Fruit fly (Drosophila melanogaster): ENCODE results near the gene APC7.

- TF ChIP-seq dmrt99B (tag; optimal IDR thresholded peaks at IDR 0.05) (peak; percentile 38), CG2889 (GFP tag; IDR thresholded peaks at IDR 0.05) (no peak), D (optimal IDR thresholded peaks at IDR 0.05) (no peak), D (GFP tag; optimal IDR thresholded peaks at IDR 0.05) (no peak), CTCF (GFP tag; optimal IDR thresholded peaks at IDR 0.05) (no peak), sqz (GFP tag; optimal IDR thresholded peaks at IDR 0.05) (no peak), Dll (GFP tag; IDR thresholded peaks at IDR 0.05; ENCODE audit: partially characterized antibody) (no peak), CG32767 (GFP tag; IDR thresholded peaks at IDR 0.05) (no peak), Fer2 (tag; optimal IDR thresholded peaks at IDR 0.05) (no peak)
These were observed 41.2 kb downstream of the APC7 start for dm6 chrX:6638123-6638522.

All from whole organism, embryonic.